Worm (Caenorhabditis elegans): ENCODE measurements around the gene gmap-1.

The gmap-1 gene

DNA sequence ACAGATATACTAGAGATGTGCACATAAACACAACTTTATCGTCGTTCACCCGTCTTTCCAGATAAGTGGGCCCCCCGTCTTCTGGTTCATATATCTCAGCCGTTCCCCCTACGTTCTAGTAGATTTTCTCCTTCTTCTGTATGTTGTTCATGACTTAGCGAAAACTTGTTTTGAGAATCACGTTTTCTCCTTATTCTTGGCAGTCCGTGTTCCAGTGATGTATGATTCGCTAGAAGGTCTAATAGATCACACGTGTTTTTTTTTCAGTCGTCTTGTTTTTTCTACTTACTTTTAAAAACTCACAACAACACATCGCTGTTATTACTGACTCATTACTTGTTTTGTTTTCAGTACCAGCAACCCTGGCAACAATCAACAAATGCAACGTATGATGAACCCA, 19.7 kb downstream of the gmap-1 start:
- no peak for TF ChIP-seq ceh-39 (tag; optimal IDR thresholded peaks at IDR 0.05)
- TF ChIP-seq unc-39 (tag; optimal IDR thresholded peaks at IDR 0.05): no peak
- no peak for TF ChIP-seq lin-13 (tag; optimal IDR thresholded peaks at IDR 0.05)
- no peak for TF ChIP-seq sptf-1 (tag; optimal IDR thresholded peaks at IDR 0.05)
- no peak for TF ChIP-seq mab-5 (tag; optimal IDR thresholded peaks at IDR 0.05)
- TF ChIP-seq unc-120 (tag; optimal IDR thresholded peaks at IDR 0.05; ENCODE audit: poor library complexity, severe bottlenecking): no peak
- TF ChIP-seq nhr-12 (tag; optimal IDR thresholded peaks at IDR 0.05): no peak
- no peak for TF ChIP-seq mls-2 (tag; optimal IDR thresholded peaks at IDR 0.05)
- TF ChIP-seq nhr-237 (tag; optimal IDR thresholded peaks at IDR 0.05): no peak
- no peak for TF ChIP-seq ceh-43 (GFP tag; optimal IDR thresholded peaks at IDR 0.05)
- TF ChIP-seq blmp-1 (tag; optimal IDR thresholded peaks at IDR 0.05): no peak
- no peak for TF ChIP-seq ztf-11 (tag; optimal IDR thresholded peaks at IDR 0.05)

DNA sequence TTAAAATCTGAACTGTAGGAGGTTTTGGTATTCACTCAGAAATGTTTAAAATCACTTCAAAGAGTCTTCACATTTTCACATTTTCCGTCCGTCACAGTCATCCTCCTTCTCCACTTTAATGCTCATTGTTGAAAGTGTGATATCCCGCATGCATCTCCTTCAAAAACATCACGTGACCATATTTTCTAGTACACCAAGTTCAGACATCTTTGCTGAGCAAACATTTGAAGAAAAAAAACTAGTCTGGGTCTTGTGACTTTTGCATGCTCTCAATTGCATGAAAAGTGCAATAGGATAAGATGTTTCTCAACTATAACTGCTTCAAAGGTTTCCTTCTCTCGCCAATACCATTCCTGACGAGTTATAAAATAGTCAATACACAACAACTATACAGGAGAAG, 20.6 kb downstream of the gmap-1 start:
- TF ChIP-seq nhr-2 (tag; optimal IDR thresholded peaks at IDR 0.05) (no peak), elt-1 (tag; optimal IDR thresholded peaks at IDR 0.05; ENCODE audit: borderline replicate concordance, insufficient read depth) (no peak), ceh-43 (GFP tag; optimal IDR thresholded peaks at IDR 0.05) (no peak), lin-32 (GFP tag; optimal IDR thresholded peaks at IDR 0.05) (no peak), ztf-11 (tag; optimal IDR thresholded peaks at IDR 0.05) (no peak), mep-1 (tag; optimal IDR thresholded peaks at IDR 0.05) (no peak), nhr-237 (tag; optimal IDR thresholded peaks at IDR 0.05) (no peak), pha-4 (tag; optimal IDR thresholded peaks at IDR 0.05) (no peak), flh-1 (GFP tag; optimal IDR thresholded peaks at IDR 0.05) (no peak), lin-13 (tag; optimal IDR thresholded peaks at IDR 0.05) (no peak), ham-2 (GFP tag; optimal IDR thresholded peaks at IDR 0.05) (no peak), ces-1 (GFP tag; optimal IDR thresholded peaks at IDR 0.05) (no peak), zip-8 (tag; optimal IDR thresholded peaks at IDR 0.05) (no peak), bed-3 (GFP tag; optimal IDR thresholded peaks at IDR 0.05) (no peak), snpc-4 (tag; optimal IDR thresholded peaks at IDR 0.05) (no peak)

DNA sequence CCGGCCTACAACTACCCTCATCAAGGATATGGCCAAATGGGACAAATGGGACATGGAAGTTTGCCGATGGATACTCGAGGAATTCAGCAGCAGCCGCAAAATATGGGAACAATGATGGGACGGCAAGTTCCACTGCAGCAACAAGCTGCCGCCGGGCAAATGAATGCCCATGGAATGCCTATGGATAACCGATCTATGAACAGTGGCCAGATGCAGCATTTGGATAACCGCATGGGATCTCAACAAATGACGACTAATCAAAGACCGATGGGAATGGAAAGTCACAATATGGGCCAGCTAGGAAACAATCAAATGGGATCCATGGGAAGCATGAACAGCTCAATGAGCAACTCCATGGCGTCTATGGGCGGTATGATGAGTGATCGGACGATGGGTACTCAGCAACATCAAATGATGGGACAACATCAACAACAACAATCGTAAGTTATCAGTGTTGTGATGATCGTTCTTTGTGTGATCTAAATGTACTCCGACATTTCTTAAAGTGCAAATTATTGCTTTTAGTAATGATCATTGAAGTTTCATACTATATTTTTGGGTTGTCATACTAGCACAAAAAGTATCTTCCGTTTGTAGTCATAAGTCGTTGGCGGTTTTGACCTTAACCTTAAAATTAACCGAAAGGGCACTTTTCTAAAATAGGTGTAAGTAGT, 21.2 kb downstream of the gmap-1 start:
- no peak for TF ChIP-seq nhr-2 (tag; optimal IDR thresholded peaks at IDR 0.05)
- no peak for TF ChIP-seq zip-8 (tag; optimal IDR thresholded peaks at IDR 0.05)
- TF ChIP-seq drap-1 (GFP tag; optimal IDR thresholded peaks at IDR 0.05): no peak
- TF ChIP-seq tbx-8 (GFP tag; optimal IDR thresholded peaks at IDR 0.05): no peak
- no peak for TF ChIP-seq mep-1 (tag; optimal IDR thresholded peaks at IDR 0.05)

DNA sequence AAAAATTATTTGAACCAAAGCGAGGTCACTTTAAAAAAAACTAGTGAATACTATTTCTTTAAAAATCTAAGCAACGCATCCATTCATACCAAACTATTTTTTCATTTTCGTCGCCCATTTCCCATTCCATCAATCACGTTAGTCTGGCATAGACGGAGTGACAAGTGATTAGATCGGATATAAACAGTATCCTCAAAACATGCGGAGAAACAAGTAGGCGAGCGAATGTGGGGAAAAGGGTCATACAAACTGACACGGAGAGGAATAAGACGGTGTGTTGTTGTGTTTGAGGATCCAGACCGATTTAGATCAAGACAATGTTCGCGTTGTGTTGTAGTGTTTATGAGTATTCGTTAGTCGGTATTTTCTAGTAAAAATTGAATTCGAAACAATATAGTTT, 22.3 kb downstream of the gmap-1 start:
- TF ChIP-seq pha-4 (tag; optimal IDR thresholded peaks at IDR 0.05) (no peak), unc-62 (GFP tag; optimal IDR thresholded peaks at IDR 0.05) (peak; percentile 61)

DNA sequence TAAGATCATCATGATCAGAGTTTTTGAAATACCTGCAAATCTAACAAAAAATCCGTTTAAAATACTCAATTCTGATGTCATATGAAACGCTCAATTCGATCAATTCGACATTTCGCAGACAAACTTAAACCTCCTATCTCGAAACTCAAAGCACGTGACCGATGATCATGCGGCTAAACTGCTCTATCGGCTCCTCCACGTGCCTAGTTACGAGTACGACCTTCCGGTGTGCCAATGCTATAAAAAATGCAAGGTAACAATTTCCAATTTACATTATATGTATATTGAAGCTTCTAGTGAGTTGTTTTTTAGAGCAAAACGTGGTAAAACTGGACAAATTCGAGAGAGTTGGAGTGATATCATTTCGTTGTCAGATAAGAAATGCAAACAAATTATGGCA, 23.5 kb downstream of the gmap-1 start:
- no peak for TF ChIP-seq lin-13 (tag; optimal IDR thresholded peaks at IDR 0.05)
- TF ChIP-seq snpc-4 (tag; optimal IDR thresholded peaks at IDR 0.05): no peak
- no peak for TF ChIP-seq ceh-39 (tag; optimal IDR thresholded peaks at IDR 0.05)
- TF ChIP-seq unc-39 (tag; optimal IDR thresholded peaks at IDR 0.05): no peak
- TF ChIP-seq nhr-12 (tag; optimal IDR thresholded peaks at IDR 0.05): no peak
- no peak for TF ChIP-seq mep-1 (tag; optimal IDR thresholded peaks at IDR 0.05)
- no peak for TF ChIP-seq mls-2 (tag; optimal IDR thresholded peaks at IDR 0.05)
- TF ChIP-seq lin-32 (GFP tag; optimal IDR thresholded peaks at IDR 0.05): no peak
- TF ChIP-seq nhr-76 (tag; optimal IDR thresholded peaks at IDR 0.05): no peak
- no peak for TF ChIP-seq tbx-8 (GFP tag; optimal IDR thresholded peaks at IDR 0.05)
- TF ChIP-seq ham-2 (GFP tag; optimal IDR thresholded peaks at IDR 0.05): no peak
- TF ChIP-seq nhr-2 (tag; optimal IDR thresholded peaks at IDR 0.05): no peak
- TF ChIP-seq ceh-83 (GFP tag; optimal IDR thresholded peaks at IDR 0.05): no peak
- no peak for TF ChIP-seq lsy-2 (tag; optimal IDR thresholded peaks at IDR 0.05)
- TF ChIP-seq flh-1 (GFP tag; optimal IDR thresholded peaks at IDR 0.05): no peak
- no peak for TF ChIP-seq drap-1 (GFP tag; optimal IDR thresholded peaks at IDR 0.05)
- no peak for TF ChIP-seq elt-1 (tag; optimal IDR thresholded peaks at IDR 0.05; ENCODE audit: borderline replicate concordance, insufficient read depth)
- no peak for TF ChIP-seq unc-120 (tag; optimal IDR thresholded peaks at IDR 0.05; ENCODE audit: poor library complexity, severe bottlenecking)

DNA sequence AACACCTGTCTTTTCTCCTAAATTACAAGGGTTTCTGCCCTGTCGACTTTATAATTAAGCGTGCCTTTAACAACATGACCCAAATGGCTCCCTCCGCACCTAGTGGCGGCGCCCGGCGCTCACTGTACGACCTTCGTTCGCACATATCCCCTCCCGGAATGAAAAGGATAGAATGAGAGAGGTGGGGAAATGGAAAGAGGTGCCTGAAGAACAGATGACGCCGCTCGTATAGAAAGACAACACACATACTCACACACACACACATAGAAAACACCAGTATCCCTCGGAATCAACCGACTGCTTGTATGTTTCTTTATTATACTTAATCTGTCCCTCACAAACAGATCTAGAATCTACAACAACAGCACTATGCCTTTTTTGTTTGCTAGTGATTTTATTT, 24.9 kb downstream of the gmap-1 start:
- TF ChIP-seq lsy-2 (tag; optimal IDR thresholded peaks at IDR 0.05): no peak
- TF ChIP-seq flh-1 (GFP tag; optimal IDR thresholded peaks at IDR 0.05): no peak
- peak; percentile 85 for TF ChIP-seq hlh-1 (tag; optimal IDR thresholded peaks at IDR 0.05)
- TF ChIP-seq unc-120 (tag; optimal IDR thresholded peaks at IDR 0.05; ENCODE audit: poor library complexity, severe bottlenecking): peak; percentile 31
